Fruit fly (Drosophila melanogaster) whole organism, prepupa: ENCODE results near the gene CG14082.

Source experiments
- CG10631 ChIP-seq: fragments of 200-800 bp; sonication (Bioruptor generic); optimal IDR thresholded peaks from 2 replicates; lab custom pipeline; 2016; ENCODE audit warnings: missing biosample characterization, missing genetic modification characterization
- CG11294 ChIP-seq: fragments of 200-800 bp; sonication (Bioruptor generic); IDR thresholded peaks from 2 replicates; pipeline ENCODE4 v1.3.6; 2022; ENCODE audit warnings: missing biosample characterization, missing genetic modification characterization
- CG3032 ChIP-seq: fragments of 200-800 bp; optimal IDR thresholded peaks from 2 replicates; lab custom pipeline; 2019; ENCODE audit warnings: missing biosample characterization, mild to moderate bottlenecking, missing genetic modification characterization, moderate library complexity
- CG32006 ChIP-seq: fragments of 200-800 bp; sonication (Bioruptor generic); optimal IDR thresholded peaks from 3 replicates; lab custom pipeline; 2017; ENCODE audit warnings: missing biosample characterization, mild to moderate bottlenecking, missing genetic modification characterization
- CG34406 ChIP-seq: fragments of 200-800 bp; sonication (Bioruptor generic); optimal IDR thresholded peaks from 3 replicates; lab custom pipeline; 2016; ENCODE audit warnings: missing biosample characterization, missing genetic modification characterization
- CG4318 ChIP-seq: fragments of 200-800 bp; sonication (Bioruptor generic); optimal IDR thresholded peaks from 3 replicates; lab custom pipeline; 2017; ENCODE audit warnings: missing biosample characterization, mild to moderate bottlenecking, missing genetic modification characterization
- CG6276 ChIP-seq: fragments of 200-800 bp; sonication (Bioruptor generic); optimal IDR thresholded peaks from 2 replicates; lab custom pipeline; 2017; ENCODE audit warnings: missing biosample characterization, mild to moderate bottlenecking, missing genetic modification characterization
- CG6854 ChIP-seq: fragments of 200-800 bp; sonication (Bioruptor generic); optimal IDR thresholded peaks from 2 replicates; lab custom pipeline; 2017; ENCODE audit warnings: missing biosample characterization, mild to moderate bottlenecking, missing genetic modification characterization
- CG7368 ChIP-seq: fragments of 200-800 bp; sonication (Bioruptor generic); optimal IDR thresholded peaks from 3 replicates; lab custom pipeline; 2016; ENCODE audit warnings: missing biosample characterization, missing genetic modification characterization
- CG8119 ChIP-seq: fragments of 200-800 bp; sonication (Bioruptor generic); IDR thresholded peaks from 3 replicates; pipeline ENCODE4 v1.3.6; 2022; ENCODE audit warnings: missing biosample characterization, missing genetic modification characterization
- CG8319 ChIP-seq: fragments of 200-800 bp; sonication (Bioruptor generic); optimal IDR thresholded peaks from 3 replicates; lab custom pipeline; 2016; ENCODE audit warnings: missing biosample characterization, missing genetic modification characterization
- CG9139 ChIP-seq: fragments of 200-800 bp; sonication (Bioruptor generic); optimal IDR thresholded peaks from 3 replicates; lab custom pipeline; 2017; ENCODE audit warnings: missing biosample characterization, mild to moderate bottlenecking, missing genetic modification characterization
- Eip75B ChIP-seq: fragments of 200-800 bp; sonication (Bioruptor generic); optimal IDR thresholded peaks from 3 replicates; lab custom pipeline; 2016; ENCODE audit warnings: missing biosample characterization, missing genetic modification characterization
- Eip78C ChIP-seq: fragments of 200-800 bp; sonication (Bioruptor generic); peaks from one replicate; lab custom pipeline; 2016; ENCODE audit warnings: missing biosample characterization, missing genetic modification characterization
- Eip93F ChIP-seq: fragments of 200-800 bp; sonication (Bioruptor generic); optimal IDR thresholded peaks from 2 replicates; lab custom pipeline; 2016; ENCODE audit warnings: missing biosample characterization, mild to moderate bottlenecking, missing genetic modification characterization
- Ets21C ChIP-seq: fragments of 200-800 bp; sonication (Bioruptor generic); optimal IDR thresholded peaks from 3 replicates; lab custom pipeline; 2016; ENCODE audit warnings: missing biosample characterization, missing genetic modification characterization
- Hr4 ChIP-seq: fragments of 200-800 bp; sonication (Bioruptor generic); optimal IDR thresholded peaks from 3 replicates; lab custom pipeline; 2016; ENCODE audit warnings: missing biosample characterization, missing genetic modification characterization
- Lpt ChIP-seq: fragments of 200-800 bp; sonication (Bioruptor generic); optimal IDR thresholded peaks from 3 replicates; lab custom pipeline; 2016; ENCODE audit warnings: missing biosample characterization, missing genetic modification characterization
- OdsH ChIP-seq: fragments of 200-800 bp; sonication (Bioruptor generic); optimal IDR thresholded peaks from 3 replicates; lab custom pipeline; 2016; ENCODE audit warnings: missing biosample characterization, missing genetic modification characterization
- Sox14 ChIP-seq: fragments of 200-800 bp; sonication (Bioruptor generic); optimal IDR thresholded peaks from 3 replicates; lab custom pipeline; 2016; ENCODE audit warnings: missing biosample characterization, missing genetic modification characterization
- Sox15 ChIP-seq: fragments of 200-800 bp; sonication (Bioruptor generic); optimal IDR thresholded peaks from 3 replicates; lab custom pipeline; 2016; ENCODE audit warnings: missing biosample characterization, missing genetic modification characterization
- cyc ChIP-seq: fragments of 200-800 bp; sonication (Bioruptor generic); optimal IDR thresholded peaks from 3 replicates; lab custom pipeline; 2016; ENCODE audit warnings: missing biosample characterization, missing genetic modification characterization
- dac ChIP-seq: fragments of 200-800 bp; sonication (Bioruptor generic); optimal IDR thresholded peaks from 2 replicates; lab custom pipeline; 2017; ENCODE audit warnings: missing biosample characterization, mild to moderate bottlenecking, missing genetic modification characterization
- dsx ChIP-seq: fragments of 200-800 bp; optimal IDR thresholded peaks from 3 replicates; lab custom pipeline; 2019; ENCODE audit warnings: missing biosample characterization, mild to moderate bottlenecking, missing genetic modification characterization, moderate library complexity; ENCODE audit not compliant: poor library complexity, severe bottlenecking
- esn ChIP-seq: fragments of 200-800 bp; sonication (Bioruptor generic); optimal IDR thresholded peaks from 2 replicates; lab custom pipeline; 2016; ENCODE audit warnings: missing biosample characterization, mild to moderate bottlenecking, missing genetic modification characterization, moderate library complexity
- fd59A ChIP-seq: fragments of 200-800 bp; sonication (Bioruptor generic); optimal IDR thresholded peaks from 2 replicates; lab custom pipeline; 2017; ENCODE audit warnings: missing biosample characterization, mild to moderate bottlenecking, missing genetic modification characterization, missing genetic modification reagents
- fkh ChIP-seq: fragments of 200-800 bp; sonication (Bioruptor generic); optimal IDR thresholded peaks from 3 replicates; lab custom pipeline; 2017; ENCODE audit warnings: missing biosample characterization, mild to moderate bottlenecking, missing genetic modification characterization, moderate library complexity
- lz ChIP-seq: fragments of 200-800 bp; sonication (Bioruptor generic); optimal IDR thresholded peaks from 3 replicates; lab custom pipeline; 2016; ENCODE audit warnings: missing biosample characterization, missing genetic modification characterization
- salr ChIP-seq, 2 experiments: fragments of 200-800 bp; sonication (Bioruptor generic); optimal IDR thresholded peaks; 3 replicates each; lab custom pipeline; 2016 to 2018; ENCODE audit warnings: missing biosample characterization in 2 of 2, missing genetic modification characterization in 2 of 2, mild to moderate bottlenecking in 1 of 2
- spab ChIP-seq: fragments of 200-800 bp; sonication (Bioruptor generic); optimal IDR thresholded peaks from 2 replicates; lab custom pipeline; 2017; ENCODE audit warnings: missing biosample characterization, mild to moderate bottlenecking, missing genetic modification characterization, missing genetic modification reagents
- svp ChIP-seq: fragments of 200-800 bp; sonication (Bioruptor generic); peaks from one replicate; lab custom pipeline; 2016; ENCODE audit warnings: missing biosample characterization, missing genetic modification characterization
- topi ChIP-seq: fragments of 200-800 bp; sonication (Bioruptor generic); optimal IDR thresholded peaks from 3 replicates; lab custom pipeline; 2016; ENCODE audit warnings: missing biosample characterization, missing genetic modification characterization

Gene CG14082

DNA sequence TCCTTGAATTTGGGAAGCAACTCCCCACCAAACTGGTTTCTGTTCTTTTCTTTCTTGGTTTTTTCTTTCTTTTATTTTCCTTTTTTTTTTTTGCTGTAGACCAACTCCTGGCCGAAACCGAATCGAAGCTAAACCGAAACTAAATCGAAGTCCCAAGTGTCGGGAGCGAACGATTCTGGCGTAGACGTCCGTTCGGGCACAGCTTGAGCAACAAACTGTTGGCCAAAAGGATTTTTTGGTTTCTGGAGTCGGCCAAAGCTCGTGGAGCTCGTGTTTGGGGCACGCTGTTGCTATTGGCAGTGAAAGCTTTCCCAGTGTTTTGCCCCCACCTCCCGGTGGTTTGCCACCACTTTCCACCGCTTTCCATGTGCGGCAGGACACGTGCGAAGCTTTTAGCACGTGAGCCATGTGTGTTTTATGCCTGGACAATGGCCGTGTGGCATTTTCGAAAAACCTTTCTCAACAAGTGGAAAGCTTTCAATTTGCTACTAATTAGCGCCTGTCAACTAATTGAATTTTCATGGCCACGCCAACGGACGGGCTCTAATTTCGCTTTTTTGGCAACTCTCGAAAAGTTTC is at the start of gene CG14082:
Gene CG14082 (minus strand): TSS at position 51 of the 579 bp plus-strand sequence.
- TF ChIP-seq Eip78C (GFP tag; lab: Kevin White, UChicago) (peak; percentile 16), CG32006 (no peak), CG3032 (no peak)

DNA sequence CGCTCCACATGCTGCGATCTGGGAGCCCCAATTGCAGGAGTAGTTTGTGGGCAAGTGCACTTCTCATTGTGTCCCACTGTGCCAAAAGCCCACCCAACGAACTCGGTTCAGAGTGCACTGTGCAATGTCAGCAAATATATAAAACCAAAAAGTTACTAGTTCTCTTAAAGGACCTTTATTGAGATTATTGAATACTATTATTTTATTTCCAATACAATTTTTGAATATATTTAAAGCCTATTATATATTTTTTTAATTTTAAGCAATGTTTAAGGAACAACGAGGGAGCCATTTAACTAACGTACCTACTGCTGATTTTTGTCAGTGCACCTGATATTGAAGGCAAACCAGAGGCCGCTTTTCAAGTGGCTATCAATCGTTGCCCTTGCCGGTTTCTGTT is 48.7 kb upstream of the CG14082 start:
- TF ChIP-seq CG8119 (GFP tag; lab: Robert Waterston, UW) (0 out of 3 replicates have a peak, but pooled peaks have one; percentile 18), CG4318 (no peak), Eip78C (GFP tag; lab: Kevin White, UChicago) (peak; percentile 42), OdsH (GFP tag; lab: Kevin White, UChicago) (peak; percentile 7), CG32006 (peak; percentile 21), spab (GFP tag; lab: Kevin White, UChicago) (no peak)
- TF ChIP-seq, all 60 proteins: peak for 4

DNA sequence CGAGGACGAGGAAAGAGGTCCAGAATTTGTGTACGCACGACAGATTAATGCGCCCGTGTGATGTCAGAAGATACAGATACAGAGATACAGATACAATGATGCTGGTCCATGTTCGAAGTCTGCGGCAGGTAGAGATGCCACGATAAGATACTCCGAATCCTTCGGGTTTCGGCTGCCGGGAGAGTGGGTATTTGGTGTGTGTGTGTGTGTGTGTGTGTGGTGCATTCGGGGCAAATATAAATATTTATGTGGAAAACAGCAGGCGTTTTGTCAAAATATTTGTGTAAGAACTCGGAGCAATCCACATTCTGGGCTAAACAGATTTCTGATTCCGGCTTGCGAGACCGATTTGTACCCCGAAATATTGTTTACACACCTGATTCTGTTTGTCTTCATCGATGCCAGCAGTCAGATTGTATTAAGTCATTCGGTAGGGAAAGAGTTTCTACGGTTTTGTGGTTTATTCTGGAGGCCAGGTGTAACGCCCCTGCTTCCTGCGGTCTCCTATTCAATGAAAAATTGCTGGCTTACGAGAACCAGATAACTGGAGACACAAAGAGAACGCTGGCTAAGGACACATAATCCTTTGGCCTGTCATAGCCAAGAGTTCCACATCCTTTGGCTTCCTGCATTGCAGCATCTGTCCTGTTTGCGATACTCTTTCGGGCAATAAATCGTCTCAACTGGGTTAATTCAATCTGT is 45.4 kb upstream of the CG14082 start:
- no peak for TF ChIP-seq CG34406
- TF ChIP-seq fkh (GFP tag; lab: Kevin White, UChicago): peak; percentile 60
- TF ChIP-seq svp (GFP tag; lab: Kevin White, UChicago): peak; percentile 67
- TF ChIP-seq dsx (GFP tag; lab: Kevin White, UChicago): peak; percentile 56

DNA sequence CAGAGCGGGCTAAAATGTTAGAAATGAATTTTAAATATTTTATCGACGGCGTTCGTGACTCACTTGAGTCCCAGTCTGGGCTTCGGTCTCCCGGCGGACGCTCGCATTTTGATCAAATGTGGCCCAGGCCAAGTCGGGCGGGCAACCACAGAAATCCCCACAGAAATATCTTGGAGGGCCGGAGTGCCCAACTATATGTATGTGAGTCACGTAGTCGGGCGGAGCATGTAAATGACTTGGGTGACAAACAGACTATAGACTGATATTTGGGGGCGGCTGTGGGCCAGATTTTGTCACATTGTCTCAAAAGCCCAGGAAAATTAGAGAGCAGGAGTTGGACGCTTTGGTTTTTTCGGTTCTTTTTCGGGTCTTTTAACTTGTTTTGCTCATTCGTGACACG is 43.7 kb upstream of the CG14082 start:
- TF ChIP-seq CG8119 (GFP tag; lab: Robert Waterston, UW) (0 out of 3 replicates have a peak, but pooled peaks have one; percentile 6), CG6854 (GFP tag; lab: Kevin White, UChicago) (no peak)
- TF ChIP-seq, all 60 proteins: peak for 1

DNA sequence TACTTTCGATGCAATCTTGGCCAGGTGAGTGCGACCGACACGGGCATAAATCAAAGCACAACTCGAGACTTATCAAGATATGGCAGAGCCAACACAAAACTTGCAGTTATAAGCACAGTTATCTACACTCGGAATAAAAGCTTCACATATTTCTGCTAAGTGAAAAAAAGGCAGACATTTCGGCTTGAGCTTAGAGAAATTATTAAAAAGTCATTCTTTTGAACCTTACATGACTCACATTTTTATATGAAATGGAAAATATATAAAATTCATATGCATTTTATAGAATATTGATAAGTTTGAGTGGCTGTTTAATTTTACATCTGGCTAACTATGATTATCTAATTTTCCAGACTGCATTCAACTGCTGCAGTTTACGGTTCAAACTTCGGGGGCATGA is 43.3 kb upstream of the CG14082 start:
- TF ChIP-seq Sox15 (GFP tag; lab: Kevin White, UChicago) (no peak), CG32006 (peak; percentile 55), Hr4 (GFP tag; lab: Kevin White, UChicago) (peak; percentile 44), fd59A (GFP tag; lab: Kevin White, UChicago) (no peak), CG4318 (peak; percentile 2), lz (GFP tag; lab: Kevin White, UChicago) (no peak), dsx (GFP tag; lab: Kevin White, UChicago) (no peak), CG8119 (GFP tag; lab: Robert Waterston, UW) (0 out of 3 replicates have a peak, but pooled peaks have one; percentile 18), CG3032 (no peak), Eip78C (GFP tag; lab: Kevin White, UChicago) (peak; percentile 56), CG6276 (GFP tag; lab: Kevin White, UChicago) (no peak), fkh (GFP tag; lab: Kevin White, UChicago) (no peak), CG11294 (GFP tag; lab: Robert Waterston, UW) (no peak), svp (GFP tag; lab: Kevin White, UChicago) (no peak), dac (GFP tag; lab: Kevin White, UChicago) (no peak)

DNA sequence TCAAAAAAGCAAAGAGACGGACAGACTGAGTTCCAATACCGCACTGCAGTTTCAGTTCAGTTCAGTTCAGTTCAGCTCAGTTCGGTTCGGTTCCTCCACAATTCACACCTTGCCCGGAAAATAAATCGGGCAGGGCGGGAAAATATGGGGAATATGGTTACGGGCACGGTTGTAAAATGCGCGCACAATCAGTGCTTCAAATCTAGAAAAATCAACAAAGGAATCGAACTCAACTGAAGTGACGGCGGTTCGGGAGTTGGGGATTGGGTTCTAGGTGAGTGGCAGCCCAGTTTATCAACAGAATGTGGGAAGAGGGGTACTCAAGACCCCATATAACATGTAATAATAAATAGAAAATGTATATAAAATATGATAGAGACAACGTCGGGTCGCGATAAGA is 42.3 kb upstream of the CG14082 start:
- TF ChIP-seq fkh (GFP tag; lab: Kevin White, UChicago) (peak; percentile 81), svp (GFP tag; lab: Kevin White, UChicago) (peak; percentile 65), Eip78C (GFP tag; lab: Kevin White, UChicago) (peak; percentile 32), Hr4 (GFP tag; lab: Kevin White, UChicago) (no peak)
- TF ChIP-seq, all 60 proteins: peak for 3

DNA sequence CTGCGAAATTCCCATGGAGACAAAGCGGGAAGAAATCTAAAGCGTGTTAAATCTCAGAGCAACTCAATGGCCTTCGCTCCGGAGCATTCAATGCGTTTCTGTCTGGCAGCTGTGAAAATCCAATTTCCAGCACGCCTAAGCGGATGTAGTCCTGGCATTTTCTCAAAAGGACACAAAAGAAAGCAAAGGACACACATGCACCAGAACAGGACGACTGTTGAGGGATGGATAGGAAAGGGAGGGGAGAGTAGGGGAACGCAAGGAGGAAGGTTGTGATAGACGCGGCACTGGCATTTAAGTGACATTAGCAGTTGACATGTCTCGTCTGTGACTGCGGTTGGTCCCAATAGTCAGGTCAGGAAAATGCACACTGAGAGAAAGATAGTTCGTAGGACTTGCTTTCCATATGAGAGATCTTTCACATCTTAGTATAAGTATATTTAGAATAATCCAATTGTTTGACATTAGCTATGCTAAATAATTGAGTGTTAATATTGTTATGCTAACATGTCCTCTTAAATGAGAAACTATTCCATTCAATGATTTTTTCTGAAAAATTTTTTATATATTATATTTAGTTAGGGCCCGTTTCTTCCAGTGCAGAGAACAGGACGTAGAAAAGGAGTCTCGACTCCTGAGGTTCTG is 40.5 kb upstream of the CG14082 start:
- no peak for TF ChIP-seq cyc (GFP tag; lab: Kevin White, UChicago)
- peak; percentile 22 for TF ChIP-seq svp (GFP tag; lab: Kevin White, UChicago)

DNA sequence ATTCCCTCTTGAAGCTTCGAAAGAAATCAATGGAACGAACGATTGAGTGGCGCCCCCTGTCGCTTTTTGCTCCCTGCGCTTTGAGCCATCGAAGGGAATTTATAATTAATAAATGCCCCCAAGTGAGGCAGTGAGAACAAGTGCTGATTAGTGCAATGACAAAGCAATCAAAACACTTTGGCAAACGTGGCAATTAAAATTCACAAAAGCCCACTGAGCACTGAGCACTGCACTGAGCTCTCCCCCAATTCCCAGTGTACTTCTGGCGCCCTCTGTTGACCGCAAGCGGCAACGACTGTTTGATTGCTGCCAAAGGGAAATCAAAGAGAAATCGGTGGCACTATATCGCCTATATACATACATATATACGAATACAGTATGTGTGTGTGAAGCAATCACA is 39.2 kb upstream of the CG14082 start:
- TF ChIP-seq CG6854 (GFP tag; lab: Kevin White, UChicago) (peak; percentile 31), fkh (GFP tag; lab: Kevin White, UChicago) (no peak), cyc (GFP tag; lab: Kevin White, UChicago) (no peak), esn (GFP tag; lab: Kevin White, UChicago) (peak; percentile 27), salr (GFP tag; optimal IDR thresholded peaks at IDR 0.05; lab: Kevin White, UChicago) (no peak), CG10631 (no peak), topi (GFP tag; lab: Kevin White, UChicago) (no peak), spab (GFP tag; lab: Kevin White, UChicago) (peak; percentile 6), Sox14 (GFP tag; lab: Kevin White, UChicago) (no peak), CG7368 (GFP tag; lab: Kevin White, UChicago) (no peak), lz (GFP tag; lab: Kevin White, UChicago) (peak; percentile 1), Eip93F (GFP tag; lab: Kevin White, UChicago) (no peak), CG9139 (GFP tag; lab: Kevin White, UChicago) (no peak), Eip75B (GFP tag; lab: Kevin White, UChicago) (no peak), Ets21C (GFP tag; lab: Kevin White, UChicago) (no peak), CG8319 (GFP tag; lab: Kevin White, UChicago) (no peak), Lpt (no peak), OdsH (GFP tag; lab: Kevin White, UChicago) (no peak)
